Worm (Caenorhabditis elegans): Measurements from ENCODE around the gene dhhc-1.

The dhhc-1 gene

DNA sequence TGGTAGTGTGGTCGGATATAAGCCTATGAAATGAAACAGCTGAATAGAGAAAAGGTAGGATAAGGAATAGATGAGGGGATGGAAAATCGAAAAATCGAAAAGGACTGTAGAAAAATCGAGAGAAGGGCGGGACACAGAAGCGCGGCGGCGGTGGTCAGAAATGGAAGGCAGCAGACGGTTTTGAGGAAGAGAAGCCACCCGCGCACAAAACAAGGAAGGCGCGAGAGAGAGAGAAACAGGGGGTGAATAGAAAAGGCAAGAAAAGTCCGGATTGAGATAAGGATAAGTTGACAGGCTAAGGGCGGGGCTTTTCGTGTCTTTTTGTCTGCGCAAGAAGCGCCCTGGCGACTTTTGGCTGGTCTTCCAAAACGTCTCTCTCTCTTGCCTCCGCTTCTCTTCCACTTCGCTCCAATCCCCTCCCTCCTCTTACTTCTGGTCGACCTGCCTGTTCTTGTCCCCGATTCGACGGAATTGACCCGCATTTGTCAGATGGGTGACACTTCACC is 7.6 kb upstream of the dhhc-1 start, which contains the start of gene mlt-9:
Gene mlt-9, minus strand, starts transcription at position 51 of the 506 bp plus-strand sequence.
- TF ChIP-seq skn-1 (tag; optimal IDR thresholded peaks at IDR 0.05) (no peak), nhr-129 (tag; optimal IDR thresholded peaks at IDR 0.05) (no peak), nhr-25 (tag; optimal IDR thresholded peaks at IDR 0.05) (no peak), sma-3 (GFP tag; optimal IDR thresholded peaks at IDR 0.05) (no peak), elt-1 (tag; optimal IDR thresholded peaks at IDR 0.05) (no peak), fos-1 (tag; optimal IDR thresholded peaks at IDR 0.05) (no peak), mab-5 (tag; optimal IDR thresholded peaks at IDR 0.05) (no peak), unc-55 (GFP tag; optimal IDR thresholded peaks at IDR 0.05) (no peak), nhr-23 (tag; optimal IDR thresholded peaks at IDR 0.05) (no peak), ZK546.5 (tag; optimal IDR thresholded peaks at IDR 0.05) (no peak), mdl-1 (tag; optimal IDR thresholded peaks at IDR 0.05) (no peak), lsy-2 (tag; optimal IDR thresholded peaks at IDR 0.05) (no peak), alr-1 (tag; optimal IDR thresholded peaks at IDR 0.05) (no peak), ama-1 (optimal IDR thresholded peaks at IDR 0.05) (no peak), gmeb-1 (tag; optimal IDR thresholded peaks at IDR 0.05) (no peak), elt-3 (tag; optimal IDR thresholded peaks at IDR 0.05) (no peak), C34F6.9 (tag; optimal IDR thresholded peaks at IDR 0.05) (no peak), nhr-21 (tag; optimal IDR thresholded peaks at IDR 0.05) (no peak), ceh-16 (tag; optimal IDR thresholded peaks at IDR 0.05) (no peak)

DNA sequence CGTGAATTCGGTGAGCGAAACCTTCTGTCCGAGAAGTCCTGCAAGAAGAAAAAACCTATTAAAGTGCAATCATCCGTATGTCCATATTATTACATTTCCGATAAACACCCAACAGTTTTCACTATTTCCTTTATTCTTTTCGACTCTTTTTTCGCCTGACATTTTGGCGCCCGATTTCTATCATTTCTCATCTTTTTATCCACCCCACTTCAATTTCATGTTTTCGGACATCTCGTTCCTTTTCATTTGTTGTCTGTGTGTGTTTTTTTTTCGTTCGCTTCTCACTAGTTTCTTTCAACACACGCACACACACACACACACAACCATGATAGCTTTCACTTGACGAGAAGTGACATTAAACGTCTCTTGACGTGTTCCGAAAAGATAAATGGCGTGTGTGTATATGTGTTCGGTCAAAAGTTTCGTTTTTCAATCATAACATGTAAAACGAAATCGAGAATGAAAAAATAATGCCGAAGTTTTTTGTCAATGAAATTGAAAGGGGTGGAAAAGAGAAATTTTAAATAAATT is 4.8 kb upstream of the dhhc-1 start:
- TF ChIP-seq fos-1 (tag; optimal IDR thresholded peaks at IDR 0.05): no peak
- peak; percentile 22 for TF ChIP-seq nhr-21 (tag; optimal IDR thresholded peaks at IDR 0.05)
- peak; percentile 89 for TF ChIP-seq blmp-1 (tag; optimal IDR thresholded peaks at IDR 0.05; ENCODE audit: insufficient read depth)
- no peak for TF ChIP-seq mab-5 (tag; optimal IDR thresholded peaks at IDR 0.05)
- peak; percentile 31 for TF ChIP-seq sem-4 (tag; optimal IDR thresholded peaks at IDR 0.05)

DNA sequence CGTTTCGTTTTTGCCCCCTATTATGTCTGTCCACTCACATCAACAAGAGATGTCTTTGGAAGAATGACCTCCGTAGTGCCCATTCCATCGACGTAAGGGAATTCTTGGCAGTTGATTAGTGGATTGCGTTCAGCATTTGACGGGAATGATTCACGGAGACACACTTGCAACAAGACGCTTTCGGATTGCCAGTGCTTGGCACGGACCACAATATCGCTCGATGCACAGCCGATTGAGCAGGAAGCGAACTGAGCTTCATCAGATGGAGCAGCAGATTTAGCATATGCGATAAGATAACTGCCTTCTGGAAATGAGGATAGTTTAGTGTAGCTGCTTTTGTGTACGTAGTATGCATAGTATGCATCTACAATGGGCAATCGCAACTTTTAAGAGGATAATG is 3.3 kb upstream of the dhhc-1 start:
- no peak for TF ChIP-seq ceh-82 (tag; optimal IDR thresholded peaks at IDR 0.05)
- TF ChIP-seq mdl-1 (tag; optimal IDR thresholded peaks at IDR 0.05): no peak
- no peak for TF ChIP-seq nhr-10 (tag; optimal IDR thresholded peaks at IDR 0.05)
- TF ChIP-seq peb-1 (tag; optimal IDR thresholded peaks at IDR 0.05): no peak
- TF ChIP-seq gmeb-1 (tag; optimal IDR thresholded peaks at IDR 0.05): no peak
- no peak for TF ChIP-seq lin-11 (tag; optimal IDR thresholded peaks at IDR 0.05)
- TF ChIP-seq snpc-4 (tag; optimal IDR thresholded peaks at IDR 0.05): no peak
- no peak for TF ChIP-seq lin-13 (GFP tag; optimal IDR thresholded peaks at IDR 0.05)
- TF ChIP-seq skn-1 (tag; optimal IDR thresholded peaks at IDR 0.05): no peak
- no peak for TF ChIP-seq ZK546.5 (tag; optimal IDR thresholded peaks at IDR 0.05)
- TF ChIP-seq unc-39 (tag; optimal IDR thresholded peaks at IDR 0.05): no peak
- TF ChIP-seq nhr-21 (tag; optimal IDR thresholded peaks at IDR 0.05): no peak
- TF ChIP-seq alr-1 (tag; optimal IDR thresholded peaks at IDR 0.05): no peak
- TF ChIP-seq unc-62 (GFP tag; optimal IDR thresholded peaks at IDR 0.05): no peak
- no peak for TF ChIP-seq nhr-25 (tag; optimal IDR thresholded peaks at IDR 0.05)
- no peak for TF ChIP-seq R02D3.7 (tag; optimal IDR thresholded peaks at IDR 0.05)
- TF ChIP-seq mbf-1 (tag; optimal IDR thresholded peaks at IDR 0.05): no peak

DNA sequence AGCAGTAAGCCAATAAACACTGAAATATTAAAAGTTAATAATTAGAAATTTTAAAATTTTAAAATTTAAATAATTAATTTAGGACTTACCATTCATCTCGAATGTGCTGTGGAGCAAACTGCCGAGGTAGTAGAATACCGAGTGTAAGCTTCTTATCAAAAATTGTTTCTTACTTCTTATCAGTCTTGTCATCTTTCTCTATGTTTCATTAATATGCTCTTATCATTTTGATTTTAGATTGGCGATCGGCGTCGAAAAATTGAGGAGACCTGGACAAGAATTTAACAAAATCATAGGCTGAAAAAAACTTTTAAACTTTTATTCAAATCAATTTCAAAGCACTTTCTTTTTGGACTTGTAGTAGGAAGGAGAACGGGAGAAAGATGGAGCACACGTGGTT is 2.5 kb downstream of the dhhc-1 start, which contains the start of gene F09B12.3:
Gene F09B12.3, minus strand, starts transcription at position 192 of the 400 bp plus-strand sequence.
- TF ChIP-seq lsy-2 (tag; optimal IDR thresholded peaks at IDR 0.05) (no peak), crh-2 (tag; optimal IDR thresholded peaks at IDR 0.05) (peak; percentile 29), gmeb-1 (tag; optimal IDR thresholded peaks at IDR 0.05) (peak; percentile 32), fos-1 (tag; optimal IDR thresholded peaks at IDR 0.05) (peak; percentile 92), sma-9 (GFP tag; optimal IDR thresholded peaks at IDR 0.05) (peak; percentile 12), sma-9 (tag; optimal IDR thresholded peaks at IDR 0.05) (no peak)

DNA sequence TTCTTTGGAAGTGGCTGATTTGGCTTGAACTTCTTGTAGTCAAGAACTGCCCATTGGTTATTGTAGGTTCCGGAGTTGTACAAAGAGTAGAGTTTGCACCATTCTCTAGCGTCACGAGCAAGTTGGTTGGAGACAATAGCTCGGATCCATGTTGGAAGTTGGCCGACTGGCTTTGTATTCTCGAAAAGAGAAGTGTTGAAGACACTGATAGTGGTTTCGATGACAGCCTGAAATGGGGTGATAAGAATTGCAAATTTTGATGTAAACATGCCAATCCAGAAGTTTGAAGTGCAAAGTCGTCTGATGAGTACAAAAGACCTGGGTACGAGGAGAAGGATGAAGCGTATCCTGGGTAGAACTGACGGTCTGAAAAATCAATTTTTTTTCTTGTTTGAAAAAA is 3.9 kb downstream of the dhhc-1 start:
- TF ChIP-seq fos-1 (tag; optimal IDR thresholded peaks at IDR 0.05) (peak; percentile 30), egl-27 (tag; optimal IDR thresholded peaks at IDR 0.05) (no peak)

All from whole organism, L2 larva.